Fruit fly (Drosophila melanogaster): ENCODE measurements around the gene yps.
A peak's percentile ranks its signal among the peaks of the same experiment; 100 is the strongest.

The yps gene

dm6 chr3L:12096799-12097662 lies 27.9 kb downstream of the yps start:
- TF ChIP-seq bab1 (GFP tag; optimal IDR thresholded peaks at IDR 0.05) (no peak), CG7101 (tag; optimal IDR thresholded peaks at IDR 0.05) (no peak), toe (GFP tag; optimal IDR thresholded peaks at IDR 0.05) (no peak), Crg-1 (GFP tag; optimal IDR thresholded peaks at IDR 0.05) (no peak), tj (GFP tag; optimal IDR thresholded peaks at IDR 0.05) (no peak), CG1620 (GFP tag; optimal IDR thresholded peaks at IDR 0.05) (no peak), Mnt (GFP tag; optimal IDR thresholded peaks at IDR 0.05) (no peak), CG7045 (GFP tag; optimal IDR thresholded peaks at IDR 0.05) (no peak), CG14711 (tag; optimal IDR thresholded peaks at IDR 0.05) (no peak), CG5204 (GFP tag; optimal IDR thresholded peaks at IDR 0.05) (no peak), Hr96 (GFP tag; optimal IDR thresholded peaks at IDR 0.05) (no peak), CG33017 (tag; optimal IDR thresholded peaks at IDR 0.05) (no peak), cnc (optimal IDR thresholded peaks at IDR 0.05) (no peak), pad (GFP tag; optimal IDR thresholded peaks at IDR 0.05) (no peak)

dm6 chr3L:12095960-12096359 lies 29.0 kb downstream of the yps start:
- no peak for TF ChIP-seq CG5204 (GFP tag; optimal IDR thresholded peaks at IDR 0.05)
- TF ChIP-seq Clk (GFP tag; optimal IDR thresholded peaks at IDR 0.05), result no peak
- TF ChIP-seq pad (GFP tag; optimal IDR thresholded peaks at IDR 0.05), result no peak
- no peak for TF ChIP-seq bab1 (GFP tag; optimal IDR thresholded peaks at IDR 0.05)
- TF ChIP-seq tj (GFP tag; optimal IDR thresholded peaks at IDR 0.05), result no peak

dm6 chr3L:12092860-12093359 lies 32.0 kb downstream of the yps start:
- TF ChIP-seq cic (GFP tag; optimal IDR thresholded peaks at IDR 0.05), result no peak
- TF ChIP-seq CG5204 (GFP tag; optimal IDR thresholded peaks at IDR 0.05), result no peak
- no peak for TF ChIP-seq CG7045 (GFP tag; optimal IDR thresholded peaks at IDR 0.05)
- TF ChIP-seq kay (GFP tag; ENCODE audit: borderline replicate concordance), result no peak
- TF ChIP-seq tj (GFP tag; optimal IDR thresholded peaks at IDR 0.05), result peak; percentile 19

dm6 chr3L:12090898-12091685 lies 33.9 kb downstream of the yps start:
- TF ChIP-seq CG1620 (GFP tag; optimal IDR thresholded peaks at IDR 0.05), result no peak
- TF ChIP-seq tj (GFP tag; optimal IDR thresholded peaks at IDR 0.05), result peak; percentile 81
- TF ChIP-seq bab1 (GFP tag; optimal IDR thresholded peaks at IDR 0.05), result peak; percentile 66
- TF ChIP-seq Crg-1 (GFP tag; optimal IDR thresholded peaks at IDR 0.05), result no peak
- TF ChIP-seq pad (GFP tag; optimal IDR thresholded peaks at IDR 0.05), result peak; percentile 21
- TF ChIP-seq CG33017 (tag; optimal IDR thresholded peaks at IDR 0.05), result no peak
- TF ChIP-seq CG14711 (tag; optimal IDR thresholded peaks at IDR 0.05), result no peak

dm6 chr3L:12090184-12090897 lies 34.6 kb downstream of the yps start:
- TF ChIP-seq pad (GFP tag; optimal IDR thresholded peaks at IDR 0.05) (peak; percentile 55), cic (GFP tag; optimal IDR thresholded peaks at IDR 0.05) (no peak), ovo (GFP tag; optimal IDR thresholded peaks at IDR 0.05) (no peak)

- no peak for TF ChIP-seq Mnt (GFP tag; optimal IDR thresholded peaks at IDR 0.05)
- peak; percentile 37 for TF ChIP-seq kay (GFP tag; ENCODE audit: borderline replicate concordance)
These were observed 36.6 kb downstream of the yps start, which contains the start of gene CG17154 for dm6 chr3L:12088326-12088725. TSS of gene CG17154 (plus strand) at chr3L:12088626.

dm6 chr3L:12085691-12086078 lies 39.3 kb downstream of the yps start:
- TF ChIP-seq tj (GFP tag; optimal IDR thresholded peaks at IDR 0.05) (no peak), Crg-1 (GFP tag; optimal IDR thresholded peaks at IDR 0.05) (no peak), CG1620 (GFP tag; optimal IDR thresholded peaks at IDR 0.05) (no peak), toe (GFP tag; optimal IDR thresholded peaks at IDR 0.05) (no peak), pad (GFP tag; optimal IDR thresholded peaks at IDR 0.05) (no peak), ovo (GFP tag; optimal IDR thresholded peaks at IDR 0.05) (no peak), bab1 (GFP tag; optimal IDR thresholded peaks at IDR 0.05) (no peak), CG33017 (tag; optimal IDR thresholded peaks at IDR 0.05) (no peak), Clk (GFP tag; optimal IDR thresholded peaks at IDR 0.05) (no peak)

Measured in whole organism, adult.